Worm (Caenorhabditis elegans): ENCODE results near the gene ttr-36.

ce11 chrX:6514466-6514865 lies 3.7 kb downstream of the ttr-36 start:
- no peak for TF ChIP-seq ceh-16 (tag; optimal IDR thresholded peaks at IDR 0.05)
- no peak for TF ChIP-seq ceh-28 (tag; optimal IDR thresholded peaks at IDR 0.05)
- no peak for TF ChIP-seq pha-4 (tag; optimal IDR thresholded peaks at IDR 0.05)
- TF ChIP-seq ceh-9 (tag; optimal IDR thresholded peaks at IDR 0.05), result no peak
- TF ChIP-seq aly-2 (tag; optimal IDR thresholded peaks at IDR 0.05), result no peak
- TF ChIP-seq unc-62 (GFP tag; optimal IDR thresholded peaks at IDR 0.05), result no peak
- TF ChIP-seq ceh-82 (tag; optimal IDR thresholded peaks at IDR 0.05), result no peak
- no peak for TF ChIP-seq nhr-76 (tag; optimal IDR thresholded peaks at IDR 0.05)
- no peak for TF ChIP-seq lin-39 (tag; optimal IDR thresholded peaks at IDR 0.05)
- no peak for TF ChIP-seq nhr-11 (tag; optimal IDR thresholded peaks at IDR 0.05)
- no peak for TF ChIP-seq nhr-237 (tag; optimal IDR thresholded peaks at IDR 0.05)
- no peak for TF ChIP-seq fos-1 (tag; optimal IDR thresholded peaks at IDR 0.05)
- no peak for TF ChIP-seq skn-1 (tag; optimal IDR thresholded peaks at IDR 0.05)
- TF ChIP-seq zag-1 (tag; optimal IDR thresholded peaks at IDR 0.05), result no peak

All from whole organism, L3 larva.